Fruit fly (Drosophila melanogaster) whole organism, pupa: ENCODE data around the gene Saf-B.

Source experiments
- CG10348 ChIP-seq: fragments of 200-800 bp; sonication (Bioruptor generic); IDR thresholded peaks from 2 replicates; pipeline ENCODE4 v1.3.6; 2022; ENCODE audit warnings: missing biosample characterization, missing genetic modification characterization
- CG12605 ChIP-seq: fragments of 200-800 bp; sonication (Bioruptor generic); IDR thresholded peaks from 2 replicates; pipeline ENCODE4 v1.3.6; 2022; ENCODE audit warnings: missing biosample characterization, missing genetic modification characterization
- CG13204 ChIP-seq: fragments of 200-800 bp; sonication (Bioruptor generic); optimal IDR thresholded peaks from 2 replicates; lab custom pipeline; 2018; ENCODE audit warnings: missing biosample characterization, mild to moderate bottlenecking, missing genetic modification characterization, moderate library complexity
- CG14655 ChIP-seq: fragments of 200-800 bp; sonication (Bioruptor generic); optimal IDR thresholded peaks from 3 replicates; lab custom pipeline; 2017; ENCODE audit warnings: mild to moderate bottlenecking, missing biosample characterization, missing genetic modification reagents, missing genetic modification characterization
- CG15710 ChIP-seq: fragments of 200-800 bp; sonication (Bioruptor generic); optimal IDR thresholded peaks from 2 replicates; lab custom pipeline; 2018; ENCODE audit warnings: missing biosample characterization, mild to moderate bottlenecking, missing genetic modification characterization, moderate library complexity
- CG17806 ChIP-seq: fragments of 200-800 bp; sonication (Bioruptor generic); optimal IDR thresholded peaks from 2 replicates; lab custom pipeline; 2018; ENCODE audit warnings: missing biosample characterization, mild to moderate bottlenecking, missing genetic modification characterization, moderate library complexity
- CG32121 ChIP-seq: fragments of 200-800 bp; sonication (Bioruptor generic); IDR thresholded peaks from 2 replicates; pipeline ENCODE4 v1.3.6; 2022; ENCODE audit warnings: missing biosample characterization, missing genetic modification characterization
- CG34367 ChIP-seq: fragments of 200-800 bp; sonication (Bioruptor generic); optimal IDR thresholded peaks from 2 replicates; lab custom pipeline; 2018; ENCODE audit warnings: missing biosample characterization, mild to moderate bottlenecking, missing genetic modification characterization
- CG4496 ChIP-seq: fragments of 200-800 bp; sonication (Bioruptor generic); IDR thresholded peaks from 3 replicates; pipeline ENCODE4 v1.3.6; 2022; ENCODE audit warnings: missing biosample characterization, missing genetic modification characterization
- CG8159 ChIP-seq: fragments of 200-800 bp; sonication (Bioruptor generic); optimal IDR thresholded peaks from 3 replicates; lab custom pipeline; 2018; ENCODE audit warnings: missing biosample characterization, mild to moderate bottlenecking, missing genetic modification characterization, moderate library complexity
- CG8301 ChIP-seq: fragments of 200-800 bp; sonication (Bioruptor generic); optimal IDR thresholded peaks from 2 replicates; lab custom pipeline; 2018; ENCODE audit warnings: missing biosample characterization, mild to moderate bottlenecking, missing genetic modification characterization
- CG9948 ChIP-seq: fragments of 200-800 bp; sonication (Bioruptor generic); optimal IDR thresholded peaks from 2 replicates; lab custom pipeline; 2018; ENCODE audit warnings: missing biosample characterization, mild to moderate bottlenecking, missing genetic modification characterization, moderate library complexity
- D1 ChIP-seq: fragments of 200-800 bp; sonication (Bioruptor generic); optimal IDR thresholded peaks from 2 replicates; lab custom pipeline; 2018; ENCODE audit warnings: missing biosample characterization, mild to moderate bottlenecking, missing genetic modification characterization, moderate library complexity
- EcR ChIP-seq: fragments of 200-800 bp; sonication (Bioruptor generic); optimal IDR thresholded peaks from 3 replicates; lab custom pipeline; 2019; ENCODE audit warnings: missing biosample characterization, missing genetic modification characterization, mild to moderate bottlenecking, moderate library complexity, missing genetic modification reagents
- Ets98B ChIP-seq: fragments of 200-800 bp; sonication (Bioruptor generic); IDR thresholded peaks from 2 replicates; pipeline ENCODE4 v1.3.6; 2022; ENCODE audit warnings: missing biosample characterization, missing genetic modification characterization
- Pif1A ChIP-seq: fragments of 200-800 bp; sonication (Bioruptor generic); optimal IDR thresholded peaks from 3 replicates; lab custom pipeline; 2016; ENCODE audit warnings: missing biosample characterization, missing genetic modification characterization
- Pif1B ChIP-seq: fragments of 200-800 bp; sonication (Bioruptor generic); optimal IDR thresholded peaks from 3 replicates; lab custom pipeline; 2016; ENCODE audit warnings: missing biosample characterization, missing genetic modification characterization
- Snoo ChIP-seq: fragments of 200-800 bp; sonication (Bioruptor generic); optimal IDR thresholded peaks from 3 replicates; lab custom pipeline; 2017; ENCODE audit warnings: missing biosample characterization, mild to moderate bottlenecking, missing genetic modification characterization, inconsistent platforms
- fd96Ca ChIP-seq: fragments of 200-800 bp; sonication (Bioruptor generic); IDR thresholded peaks from 3 replicates; pipeline ENCODE4 v1.3.6; 2022; ENCODE audit warnings: missing biosample characterization, missing genetic modification characterization
- gl ChIP-seq: fragments of 200-800 bp; sonication (Bioruptor generic); optimal IDR thresholded peaks from 2 replicates; lab custom pipeline; 2018; ENCODE audit warnings: missing biosample characterization, mild to moderate bottlenecking, missing genetic modification characterization
- rn ChIP-seq: fragments of 200-800 bp; sonication (Bioruptor generic); IDR thresholded peaks from 2 replicates; pipeline ENCODE4 v1.3.6; 2022; ENCODE audit warnings: missing biosample characterization, missing genetic modification characterization

Gene Saf-B

DNA sequence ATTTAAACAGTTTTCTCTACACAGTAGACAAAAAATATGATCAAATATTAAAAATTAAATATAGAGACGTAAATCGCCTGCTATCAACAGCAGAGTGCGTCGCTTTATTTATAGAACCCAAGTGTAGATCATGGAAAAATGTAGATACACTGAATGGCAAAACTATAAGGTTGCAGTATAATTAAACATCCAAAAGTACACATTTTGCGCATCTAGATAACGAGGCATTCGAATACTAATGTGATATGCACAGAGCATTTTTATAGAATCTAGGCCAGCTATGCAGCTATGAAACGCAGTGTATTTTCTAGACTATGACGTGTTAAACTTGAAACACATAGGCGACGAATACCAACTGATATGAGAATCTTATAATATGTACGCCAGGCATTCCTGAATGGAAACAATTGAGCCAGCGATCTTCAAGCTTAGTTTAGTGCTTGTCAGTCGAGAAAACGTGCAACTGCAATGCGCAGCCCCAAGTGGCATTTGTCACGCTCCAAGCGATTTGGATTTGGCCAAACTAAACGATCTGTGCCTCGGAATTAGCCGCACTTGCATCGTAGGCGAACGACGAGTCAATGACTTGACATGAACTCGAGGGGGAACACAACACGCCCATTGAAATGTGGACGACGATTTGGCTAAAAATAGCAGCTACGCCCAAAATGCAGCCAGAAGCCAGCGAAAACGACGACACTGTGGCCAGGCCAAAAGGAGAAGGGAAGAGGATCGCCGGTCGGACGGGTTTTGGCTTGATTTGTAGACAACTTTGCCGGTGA is 6.2 kb upstream of the Saf-B start:
- TF ChIP-seq CG8159 (peak; percentile 88), gl (tag; lab: Kevin White, UChicago) (peak; percentile 85), CG12605 (peak; percentile 94), Pif1A (GFP tag; lab: Kevin White, UChicago) (peak; percentile 93), CG9948 (tag; lab: Kevin White, UChicago) (peak; percentile 88), CG14655 (GFP tag; lab: Kevin White, UChicago) (peak; percentile 96), Ets98B (GFP tag; lab: Robert Waterston, UW) (peak; percentile 97), CG15710 (tag; lab: Kevin White, UChicago) (peak; percentile 90), CG13204 (no peak), CG34367 (tag; lab: Kevin White, UChicago) (peak; percentile 92), fd96Ca (peak; percentile 98), CG32121 (GFP tag; lab: Robert Waterston, UW) (peak; percentile 93), CG17806 (peak; percentile 92), rn (GFP tag; lab: Robert Waterston, UW) (peak; percentile 89), CG4496 (peak; percentile 98), Pif1B (GFP tag; lab: Kevin White, UChicago) (peak; percentile 93), D1 (tag; lab: Kevin White, UChicago) (no peak), CG10348 (GFP tag; lab: Robert Waterston, UW) (peak; percentile 85), CG8301 (tag; lab: Kevin White, UChicago) (peak; percentile 95), EcR (peak; percentile 95), Snoo (peak; percentile 69)

DNA sequence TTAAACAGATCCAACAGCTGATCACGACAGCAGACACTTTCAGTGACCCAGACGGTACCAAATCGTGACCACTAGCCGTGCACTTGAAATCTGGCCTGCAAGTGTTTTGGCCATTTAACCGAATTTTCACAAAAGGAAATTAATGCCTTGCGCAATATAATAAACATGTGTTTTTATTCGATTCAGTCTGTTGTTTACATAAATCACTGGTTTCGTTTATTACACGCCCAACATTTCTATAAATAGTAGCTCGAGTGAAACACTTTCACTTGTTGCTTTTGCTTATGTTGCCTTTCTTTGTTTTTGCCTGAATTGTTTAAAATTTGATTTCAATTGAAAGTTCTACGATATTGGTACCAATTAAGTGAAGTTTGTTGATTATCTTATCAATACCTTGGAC is 4.9 kb upstream of the Saf-B start:
- TF ChIP-seq Pif1A (GFP tag; lab: Kevin White, UChicago) (no peak), rn (GFP tag; lab: Robert Waterston, UW) (no peak), CG9948 (tag; lab: Kevin White, UChicago) (no peak), CG12605 (no peak), CG8159 (no peak), D1 (tag; lab: Kevin White, UChicago) (no peak), CG14655 (GFP tag; lab: Kevin White, UChicago) (no peak), Pif1B (GFP tag; lab: Kevin White, UChicago) (no peak), Snoo (no peak), fd96Ca (no peak), CG17806 (no peak), CG8301 (tag; lab: Kevin White, UChicago) (no peak), CG13204 (no peak), CG10348 (GFP tag; lab: Robert Waterston, UW) (no peak), CG34367 (tag; lab: Kevin White, UChicago) (no peak), CG4496 (no peak), Ets98B (GFP tag; lab: Robert Waterston, UW) (no peak), CG32121 (GFP tag; lab: Robert Waterston, UW) (no peak), gl (tag; lab: Kevin White, UChicago) (no peak)

DNA sequence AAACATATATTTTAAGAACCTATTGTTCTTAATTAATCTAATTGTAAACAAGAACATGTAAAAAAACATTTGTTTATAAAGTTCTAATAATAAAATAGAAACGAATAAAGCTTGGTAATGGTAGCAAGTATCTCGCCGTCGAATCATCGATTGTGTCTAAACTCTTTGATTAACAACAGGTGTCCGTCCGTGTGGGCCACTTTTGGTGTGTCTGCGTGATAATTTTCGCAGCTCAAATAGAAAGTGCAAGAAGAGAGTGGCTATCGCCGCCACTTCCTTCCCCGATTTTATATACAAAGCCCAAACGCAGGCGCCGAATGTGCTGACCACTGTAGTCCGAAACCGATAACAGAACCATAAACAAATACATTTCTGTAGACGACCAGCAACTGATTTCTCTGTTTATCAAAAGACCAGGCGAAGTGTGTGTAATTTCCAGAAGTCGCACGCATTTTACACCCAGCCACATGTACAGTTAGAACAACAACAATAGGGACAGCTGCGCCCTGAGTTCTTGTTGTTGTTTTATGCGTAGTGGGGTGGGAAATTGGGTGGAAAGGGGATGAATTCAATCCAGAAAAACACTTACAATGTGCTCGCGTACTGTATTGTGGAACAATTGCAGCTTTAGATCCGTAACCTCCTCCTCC is 4.2 kb upstream of the Saf-B start:
- TF ChIP-seq Ets98B (GFP tag; lab: Robert Waterston, UW) (no peak), gl (tag; lab: Kevin White, UChicago) (no peak), CG34367 (tag; lab: Kevin White, UChicago) (no peak), fd96Ca (no peak), CG12605 (peak; percentile 64), Snoo (no peak)

DNA sequence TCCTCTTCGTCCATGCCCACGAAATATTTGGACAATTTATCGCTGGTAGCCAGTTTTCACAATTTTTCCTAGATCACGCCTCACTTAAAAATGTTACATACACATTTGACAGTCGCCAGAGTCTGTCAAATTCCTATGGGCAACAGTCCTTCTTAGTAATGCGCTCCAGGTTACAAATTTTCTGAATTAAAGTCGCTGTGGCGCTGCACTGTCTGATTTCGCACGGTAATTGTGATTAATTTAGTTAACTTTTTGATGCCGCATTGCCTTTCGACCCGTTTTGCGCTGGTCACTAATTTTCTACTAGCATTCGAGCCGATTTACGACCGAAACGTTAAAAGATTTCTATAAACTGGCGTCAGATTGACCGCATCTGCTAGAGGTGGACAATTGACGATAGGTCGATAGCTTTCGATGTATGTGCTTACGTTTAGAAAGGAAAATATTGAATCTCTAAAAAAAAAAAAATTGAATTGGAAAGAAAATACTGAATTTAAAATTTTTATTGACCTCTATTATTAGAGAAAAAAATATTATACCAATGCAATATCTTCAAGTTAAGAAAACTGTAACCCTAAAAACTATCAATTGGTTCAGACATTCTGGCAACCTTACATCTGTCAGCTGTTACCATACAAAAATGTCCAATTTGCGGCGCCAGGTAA is 3.5 kb upstream of the Saf-B start, which contains the start of the genes lili and CG34150:
Gene lili (minus strand): TSS at position 376 of the 665 bp plus-strand sequence.
Gene CG34150 (plus strand): TSS at position 626 of the 665 bp plus-strand sequence.
- peak; percentile 28; the same call in 1 of the 2 replicates for TF ChIP-seq CG32121 (GFP tag; lab: Robert Waterston, UW)
- no peak for TF ChIP-seq CG14655 (GFP tag; lab: Kevin White, UChicago)
- peak; percentile 22 for TF ChIP-seq EcR
- TF ChIP-seq CG13204, result no peak
- TF ChIP-seq rn (GFP tag; lab: Robert Waterston, UW), result no peak
- peak; percentile 39 for TF ChIP-seq CG17806
- TF ChIP-seq CG9948 (tag; lab: Kevin White, UChicago), result peak; percentile 38
- peak; percentile 38; the same call in 1 of the 2 replicates for TF ChIP-seq Ets98B (GFP tag; lab: Robert Waterston, UW)
- peak; percentile 60 for TF ChIP-seq CG15710 (tag; lab: Kevin White, UChicago)
- no peak for TF ChIP-seq Pif1B (GFP tag; lab: Kevin White, UChicago)
- peak; percentile 79 for TF ChIP-seq CG4496
- TF ChIP-seq Snoo, result peak; percentile 31
- peak; percentile 27 for TF ChIP-seq CG12605

- no peak for TF ChIP-seq CG8301 (tag; lab: Kevin White, UChicago)
- no peak for TF ChIP-seq CG4496
- TF ChIP-seq CG13204, result no peak
- TF ChIP-seq CG17806, result no peak
- no peak for TF ChIP-seq rn (GFP tag; lab: Robert Waterston, UW)
- no peak for TF ChIP-seq CG10348 (GFP tag; lab: Robert Waterston, UW)
- no peak for TF ChIP-seq EcR
- TF ChIP-seq CG14655 (GFP tag; lab: Kevin White, UChicago), result no peak
- TF ChIP-seq CG9948 (tag; lab: Kevin White, UChicago), result no peak
- TF ChIP-seq Pif1A (GFP tag; lab: Kevin White, UChicago), result no peak
- no peak for TF ChIP-seq fd96Ca
- no peak for TF ChIP-seq CG15710 (tag; lab: Kevin White, UChicago)
- TF ChIP-seq Snoo, result no peak
- TF ChIP-seq, all 21 proteins: peak for 0
Observed at dm6 chr3R:24823061-24823460, 5.8 kb downstream of the Saf-B start.
